Worm (Caenorhabditis elegans) whole organism, mixed stage, embryonic: ENCODE measurements around the gene M03A1.3.

ENCODE experiments used
- elt-1 ChIP-seq: sonication (generic microtip); optimal IDR thresholded peaks from 2 replicates; lab custom pipeline; 2017; ENCODE audit warnings: missing genetic modification characterization, mild to moderate bottlenecking, missing compliant biosample characterization, antibody characterized with exemption, moderate library complexity, borderline replicate concordance; ENCODE audit not compliant: insufficient read depth
- flh-1 ChIP-seq: fragments of 200-800 bp; sonication (Bioruptor generic); optimal IDR thresholded peaks from 2 replicates; lab custom pipeline; 2018; ENCODE audit warnings: mild to moderate bottlenecking, missing genetic modification characterization, moderate library complexity, missing compliant biosample characterization
- lin-13 ChIP-seq: fragments of 150-350 bp; optimal IDR thresholded peaks from 2 replicates; lab custom pipeline; 2014; ENCODE audit warnings: missing biosample characterization, missing genetic modification characterization
- lsy-2 ChIP-seq: fragments of 150-350 bp; optimal IDR thresholded peaks from 2 replicates; lab custom pipeline; 2014; ENCODE audit warnings: missing biosample characterization, missing genetic modification characterization
- mab-5 ChIP-seq: fragments of 150-350 bp; optimal IDR thresholded peaks from 2 replicates; lab custom pipeline; 2014; ENCODE audit warnings: missing biosample characterization, missing genetic modification characterization
- nhr-237 ChIP-seq: fragments of 150-350 bp; optimal IDR thresholded peaks from 2 replicates; lab custom pipeline; 2014; ENCODE audit warnings: missing biosample characterization, missing genetic modification characterization
- nhr-28 ChIP-seq: fragments of 150-350 bp; optimal IDR thresholded peaks from 2 replicates; lab custom pipeline; 2014; ENCODE audit warnings: missing biosample characterization, missing genetic modification characterization
- nhr-76 ChIP-seq: sonication (generic microtip); optimal IDR thresholded peaks from 2 replicates; lab custom pipeline; 2017; ENCODE audit warnings: missing biosample characterization, missing genetic modification characterization
- pha-4 ChIP-seq: fragments of 150-350 bp; optimal IDR thresholded peaks from 2 replicates; lab custom pipeline; 2018; ENCODE audit warnings: missing biosample characterization, missing genetic modification reagents, missing genetic modification characterization
- snpc-4 ChIP-seq: fragments of 150-350 bp; optimal IDR thresholded peaks from 2 replicates; lab custom pipeline; 2014; ENCODE audit warnings: missing biosample characterization, missing genetic modification characterization
- sptf-1 ChIP-seq: sonication (generic microtip); optimal IDR thresholded peaks from 2 replicates; lab custom pipeline; 2017; ENCODE audit warnings: mild to moderate bottlenecking, missing genetic modification characterization, moderate library complexity, missing compliant biosample characterization
- unc-39 ChIP-seq: fragments of 150-350 bp; optimal IDR thresholded peaks from 2 replicates; lab custom pipeline; 2014; ENCODE audit warnings: missing biosample characterization, missing genetic modification characterization
- unc-62 ChIP-seq: fragments of 150-350 bp; optimal IDR thresholded peaks from 2 replicates; lab custom pipeline; 2014; ENCODE audit warnings: missing biosample characterization, missing genetic modification reagents, missing genetic modification characterization
- ztf-11 ChIP-seq: fragments of 150-350 bp; optimal IDR thresholded peaks from 2 replicates; lab custom pipeline; 2014; ENCODE audit warnings: missing biosample characterization, missing genetic modification characterization

DNA sequence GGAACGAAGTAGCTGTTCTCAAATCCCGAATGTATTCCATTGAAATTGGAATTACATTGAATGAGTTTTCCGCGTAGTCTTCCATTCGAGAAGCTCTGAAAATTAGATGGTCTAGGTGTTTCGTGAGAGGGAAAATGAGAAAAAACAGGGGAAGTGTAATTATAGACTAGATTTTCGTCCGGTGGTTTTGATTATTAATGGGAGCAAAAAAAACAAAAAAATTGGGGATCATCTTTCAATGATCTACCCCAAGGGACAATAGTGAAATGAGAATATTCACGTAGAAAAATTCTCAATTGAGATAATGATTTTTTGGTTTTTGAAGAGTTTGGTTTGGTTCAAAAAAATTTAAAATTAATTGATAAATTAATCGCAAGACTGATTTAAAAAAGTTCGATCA lies 25.7 kb upstream of the M03A1.3 start, which contains the start of gene sra-32:
- TF ChIP-seq snpc-4 (no peak), nhr-76 (tag; lab: Kevin White, UChicago) (no peak), lin-13 (no peak), unc-62 (no peak), elt-1 (tag; lab: Kevin White, UChicago) (no peak), ztf-11 (tag; lab: Kevin White, UChicago) (no peak), lsy-2 (tag; lab: Kevin White, UChicago) (no peak), unc-39 (no peak), pha-4 (tag; lab: Kevin White, UChicago) (no peak), flh-1 (GFP tag; lab: Kevin White, UChicago) (no peak), mab-5 (tag; lab: Kevin White, UChicago) (no peak), nhr-237 (no peak), nhr-28 (tag; lab: Kevin White, UChicago) (no peak), sptf-1 (tag; lab: Kevin White, UChicago) (no peak)
